Worm (Caenorhabditis elegans): Measurements from ENCODE around the gene M03F4.4.

ce11 chrX:4972039-4972581, 14.9 kb upstream of the M03F4.4 start:
- TF ChIP-seq dpl-1 (GFP tag; optimal IDR thresholded peaks at IDR 0.05), result no peak
- no peak for TF ChIP-seq Y53G8AR.9 (GFP tag; conservative IDR thresholded peaks at IDR 0.05)
- no peak for TF ChIP-seq fkh-3 (tag; optimal IDR thresholded peaks at IDR 0.05)
- no peak for TF ChIP-seq F39B2.1 (GFP tag; IDR thresholded peaks at IDR 0.05)
- no peak for TF ChIP-seq rec-8 (tag; optimal IDR thresholded peaks at IDR 0.05)
- no peak for TF ChIP-seq ZK185.1 (tag; optimal IDR thresholded peaks at IDR 0.05; ENCODE audit: poor library complexity, severe bottlenecking)
- TF ChIP-seq attf-3 (GFP tag; conservative IDR thresholded peaks at IDR 0.05), result no peak
- TF ChIP-seq unc-130 (GFP tag; optimal IDR thresholded peaks at IDR 0.05), result no peak
- no peak for TF ChIP-seq F23B12.7 (tag; optimal IDR thresholded peaks at IDR 0.05; ENCODE audit: insufficient read depth)
- no peak for TF ChIP-seq cebp-2 (GFP tag; IDR thresholded peaks at IDR 0.05)
- TF ChIP-seq unc-62 (GFP tag; optimal IDR thresholded peaks at IDR 0.05), result no peak

All from whole organism, young adult.